Fruit fly (Drosophila melanogaster) whole organism, embryonic: ENCODE results near the gene Ir64a.

Experiments used
- Atf-2 ChIP-seq: fragments of 200-800 bp; sonication (Bioruptor generic); optimal IDR thresholded peaks from 2 replicates; lab custom pipeline; 2016; ENCODE audit warnings: missing biosample characterization, missing genetic modification characterization
- BEAF-32 ChIP-seq: fragments of 200-800 bp; sonication (Bioruptor generic); optimal IDR thresholded peaks from 3 replicates; lab custom pipeline; 2017; ENCODE audit warnings: missing biosample characterization, missing genetic modification characterization, mild to moderate bottlenecking, moderate library complexity, missing genetic modification reagents
- CG10321 ChIP-seq: fragments of 200-800 bp; sonication (Bioruptor generic); IDR thresholded peaks from 2 replicates; pipeline ENCODE4 v1.3.6; 2022; ENCODE audit warnings: missing biosample characterization, missing genetic modification characterization
- CG10543 ChIP-seq: fragments of 200-800 bp; sonication (Bioruptor generic); optimal IDR thresholded peaks from 3 replicates; lab custom pipeline; 2017; ENCODE audit warnings: missing biosample characterization, mild to moderate bottlenecking, missing genetic modification characterization, moderate library complexity
- CG11504 ChIP-seq: fragments of 200-800 bp; sonication (Bioruptor generic); optimal IDR thresholded peaks from 3 replicates; lab custom pipeline; 2019; ENCODE audit warnings: missing biosample characterization, mild to moderate bottlenecking, missing genetic modification characterization, moderate library complexity
- CG11560 ChIP-seq: fragments of 200-800 bp; sonication (Bioruptor generic); IDR thresholded peaks from 3 replicates; pipeline ENCODE4 v1.3.6; 2022; ENCODE audit warnings: missing biosample characterization, missing genetic modification characterization
- CG11696 ChIP-seq: fragments of 200-800 bp; sonication (Bioruptor generic); IDR thresholded peaks from 2 replicates; pipeline ENCODE4 v1.3.6; 2022; ENCODE audit warnings: missing biosample characterization, missing genetic modification characterization
- CG12219 ChIP-seq: fragments of 200-800 bp; sonication (Bioruptor generic); optimal IDR thresholded peaks from 3 replicates; lab custom pipeline; 2018; ENCODE audit warnings: missing biosample characterization, mild to moderate bottlenecking, missing genetic modification characterization
- CG14441 ChIP-seq: fragments of 200-800 bp; sonication (Bioruptor generic); IDR thresholded peaks from 2 replicates; pipeline ENCODE4 v1.3.6; 2022; ENCODE audit warnings: missing biosample characterization, missing genetic modification characterization
- CG15479 ChIP-seq: fragments of 200-800 bp; sonication (Bioruptor generic); optimal IDR thresholded peaks from 3 replicates; lab custom pipeline; 2019; ENCODE audit warnings: missing biosample characterization, mild to moderate bottlenecking, missing genetic modification characterization, moderate library complexity
- CG1647 ChIP-seq: fragments of 200-800 bp; sonication (Bioruptor generic); optimal IDR thresholded peaks from 3 replicates; lab custom pipeline; 2016; ENCODE audit warnings: missing biosample characterization, missing genetic modification characterization
- CG2116 ChIP-seq: fragments of 200-800 bp; sonication (Bioruptor generic); optimal IDR thresholded peaks from 3 replicates; lab custom pipeline; 2018; ENCODE audit warnings: missing biosample characterization, mild to moderate bottlenecking, missing genetic modification characterization
- CG2712 ChIP-seq: fragments of 200-800 bp; optimal IDR thresholded peaks from 3 replicates; lab custom pipeline; 2019; ENCODE audit warnings: missing biosample characterization, mild to moderate bottlenecking, missing genetic modification characterization, moderate library complexity
- CG31388 ChIP-seq: fragments of 200-800 bp; sonication (Bioruptor generic); optimal IDR thresholded peaks from 2 replicates; lab custom pipeline; 2016; ENCODE audit warnings: missing biosample characterization, missing genetic modification characterization
- CG32767 ChIP-seq: fragments of 200-800 bp; sonication (Bioruptor generic); IDR thresholded peaks from 2 replicates; pipeline ENCODE4 v1.3.6; 2022; ENCODE audit warnings: missing biosample characterization, missing genetic modification characterization
- CG3726 ChIP-seq: fragments of 200-800 bp; sonication (Bioruptor generic); IDR thresholded peaks from 3 replicates; pipeline ENCODE4, ENCODE4 v1.3.6; 2022; ENCODE audit warnings: missing biosample characterization, missing genetic modification characterization
- CG4424 ChIP-seq: fragments of 200-800 bp; sonication (Bioruptor generic); optimal IDR thresholded peaks from 3 replicates; lab custom pipeline; 2016; ENCODE audit warnings: missing biosample characterization, missing genetic modification characterization
- CG4820 ChIP-seq: fragments of 200-800 bp; sonication (Bioruptor generic); optimal IDR thresholded peaks from 3 replicates; lab custom pipeline; 2016; ENCODE audit warnings: missing biosample characterization, missing genetic modification characterization
- CG6813 ChIP-seq: fragments of 200-800 bp; sonication (Bioruptor generic); optimal IDR thresholded peaks from 2 replicates; lab custom pipeline; 2017; ENCODE audit warnings: missing biosample characterization, missing genetic modification characterization, mild to moderate bottlenecking, moderate library complexity, missing genetic modification reagents
- CG7556 ChIP-seq: fragments of 200-800 bp; sonication (Bioruptor generic); optimal IDR thresholded peaks from 2 replicates; lab custom pipeline; 2017; ENCODE audit warnings: missing biosample characterization, mild to moderate bottlenecking, missing genetic modification characterization
- CG8089 ChIP-seq: fragments of 200-800 bp; sonication (Bioruptor generic); optimal IDR thresholded peaks from 3 replicates; lab custom pipeline; 2016; ENCODE audit warnings: missing biosample characterization, missing genetic modification characterization
- CG8359 ChIP-seq: fragments of 200-800 bp; sonication (Bioruptor generic); optimal IDR thresholded peaks from 2 replicates; lab custom pipeline; 2017; ENCODE audit warnings: missing biosample characterization, mild to moderate bottlenecking, missing genetic modification characterization, borderline replicate concordance
- CG9797 ChIP-seq: fragments of 200-800 bp; sonication (Bioruptor generic); optimal IDR thresholded peaks from 3 replicates; lab custom pipeline; 2018; ENCODE audit warnings: missing biosample characterization, mild to moderate bottlenecking, missing genetic modification characterization
- CkIIα-i1 ChIP-seq: fragments of 200-800 bp; sonication (Bioruptor generic); IDR thresholded peaks from 2 replicates; pipeline ENCODE4 v1.3.6; 2022; ENCODE audit warnings: missing biosample characterization, missing genetic modification characterization
- Dfd ChIP-seq, 2 experiments: fragments of >200 bp; optimal IDR thresholded peaks; 2 replicates each; lab custom pipeline; 2017; ENCODE audit warnings: missing biosample characterization in 2 of 2, missing genetic modification characterization in 2 of 2
- Dip2 ChIP-seq: fragments of 200-800 bp; sonication (Bioruptor generic); IDR thresholded peaks from 2 replicates; pipeline ENCODE4 v1.3.6; 2022; ENCODE audit warnings: missing biosample characterization, missing genetic modification characterization
- MTF-1 ChIP-seq: fragments of 200-800 bp; sonication (Bioruptor generic); optimal IDR thresholded peaks from 2 replicates; lab custom pipeline; 2018; ENCODE audit warnings: missing biosample characterization, mild to moderate bottlenecking, missing genetic modification characterization, borderline replicate concordance
- Mes4 ChIP-seq: fragments of 200-800 bp; sonication (Bioruptor generic); optimal IDR thresholded peaks from 2 replicates; lab custom pipeline; 2016; ENCODE audit warnings: missing biosample characterization, missing genetic modification characterization
- Myb ChIP-seq: fragments of 200-800 bp; sonication (Bioruptor generic); optimal IDR thresholded peaks from 2 replicates; lab custom pipeline; 2016; ENCODE audit warnings: missing biosample characterization, missing genetic modification characterization
- NK7.1 ChIP-seq: fragments of 200-800 bp; sonication (Bioruptor generic); optimal IDR thresholded peaks from 3 replicates; lab custom pipeline; 2016; ENCODE audit warnings: missing biosample characterization, missing genetic modification characterization
- PHDP ChIP-seq: fragments of 200-800 bp; sonication (Bioruptor generic); optimal IDR thresholded peaks from 3 replicates; lab custom pipeline; 2018; ENCODE audit warnings: missing biosample characterization, mild to moderate bottlenecking, missing genetic modification characterization, moderate library complexity
- Side ChIP-seq: fragments of 200-800 bp; sonication (Bioruptor generic); optimal IDR thresholded peaks from 2 replicates; lab custom pipeline; 2016; ENCODE audit warnings: missing biosample characterization, missing genetic modification characterization
- YL-1 ChIP-seq: fragments of 200-800 bp; sonication (Bioruptor generic); optimal IDR thresholded peaks from 3 replicates; lab custom pipeline; 2017; ENCODE audit warnings: missing biosample characterization, mild to moderate bottlenecking, missing genetic modification characterization
- aop ChIP-seq: fragments of 200-800 bp; sonication (Bioruptor generic); IDR thresholded peaks from 2 replicates; pipeline ENCODE4 v1.3.6; 2022; ENCODE audit warnings: missing biosample characterization, missing genetic modification characterization
- cwo ChIP-seq: fragments of 200-800 bp; sonication (Bioruptor generic); optimal IDR thresholded peaks from 3 replicates; lab custom pipeline; 2017; ENCODE audit warnings: missing biosample characterization, missing genetic modification characterization, mild to moderate bottlenecking, moderate library complexity, missing genetic modification reagents
- ftz-f1 ChIP-seq: fragments of 200-800 bp; sonication (Bioruptor generic); optimal IDR thresholded peaks from 2 replicates; lab custom pipeline; 2016; ENCODE audit warnings: missing biosample characterization, missing genetic modification characterization
- gce ChIP-seq: fragments of 200-800 bp; sonication (Bioruptor generic); IDR thresholded peaks from 3 replicates; pipeline ENCODE4 v1.3.6; 2022; ENCODE audit warnings: missing biosample characterization, missing genetic modification characterization
- kni ChIP-seq: fragments of 200-800 bp; sonication (Bioruptor generic); optimal IDR thresholded peaks from 3 replicates; lab custom pipeline; 2017; ENCODE audit warnings: mild to moderate bottlenecking, missing biosample characterization, missing genetic modification reagents, missing genetic modification characterization
- lov ChIP-seq, 2 experiments: fragments of 200-800 bp in 1 of 2; fragments of >200 bp in 1 of 2; sonication (Bioruptor generic) in 1 of 2; IDR thresholded peaks in 1 of 2; optimal IDR thresholded peaks in 1 of 2; 2 replicates in 1 of 2; 3 replicates in 1 of 2; pipeline versions ENCODE4 v1.3.6 to Lab custom; 2017 to 2022; ENCODE audit warnings: missing biosample characterization in 1 of 2, missing genetic modification characterization in 1 of 2
- maf-S ChIP-seq: fragments of 200-800 bp; sonication (Bioruptor generic); optimal IDR thresholded peaks from 2 replicates; lab custom pipeline; 2016; ENCODE audit warnings: missing biosample characterization, missing genetic modification characterization
- mam ChIP-seq: fragments of 200-800 bp; sonication (Bioruptor generic); optimal IDR thresholded peaks from 3 replicates; lab custom pipeline; 2016; ENCODE audit warnings: missing biosample characterization, missing genetic modification characterization
- nerfin-2 ChIP-seq: fragments of 200-800 bp; sonication (Bioruptor generic); IDR thresholded peaks from 2 replicates; pipeline ENCODE4 v1.3.6; 2022; ENCODE audit warnings: missing biosample characterization, missing genetic modification characterization; ENCODE audit not compliant: partially characterized antibody
- pum ChIP-seq: fragments of 200-800 bp; sonication (Bioruptor generic); optimal IDR thresholded peaks from 2 replicates; lab custom pipeline; 2016; ENCODE audit warnings: missing biosample characterization, missing genetic modification characterization
- stwl ChIP-seq: fragments of 200-800 bp; sonication (Bioruptor generic); optimal IDR thresholded peaks from 3 replicates; lab custom pipeline; 2018; ENCODE audit warnings: missing biosample characterization, mild to moderate bottlenecking, missing genetic modification characterization, moderate library complexity
- tap ChIP-seq: fragments of 200-800 bp; optimal IDR thresholded peaks from 3 replicates; lab custom pipeline; 2019; ENCODE audit warnings: missing biosample characterization, mild to moderate bottlenecking, missing genetic modification characterization, moderate library complexity
- trh ChIP-seq: fragments of 200-800 bp; sonication (Bioruptor generic); optimal IDR thresholded peaks from 2 replicates; lab custom pipeline; 2016; ENCODE audit warnings: missing biosample characterization, missing genetic modification characterization
- unpg ChIP-seq: fragments of 200-800 bp; sonication (Bioruptor generic); optimal IDR thresholded peaks from 3 replicates; lab custom pipeline; 2018; ENCODE audit warnings: missing biosample characterization, mild to moderate bottlenecking, missing genetic modification characterization, moderate library complexity
- zen2 ChIP-seq: fragments of 200-800 bp; sonication (Bioruptor generic); IDR thresholded peaks from 3 replicates; pipeline ENCODE4 v1.3.6; 2022; ENCODE audit warnings: missing biosample characterization, missing genetic modification characterization; ENCODE audit not compliant: partially characterized antibody

Ir64a gene

dm6 chr3L:5355074-5355790, 27.4 kb downstream of the Ir64a start, which contains the start of gene CG46456 (continued):
- TF ChIP-seq MTF-1 (GFP tag; lab: Kevin White, UChicago) (peak; percentile 85), CG8359 (GFP tag; lab: Kevin White, UChicago) (peak; percentile 88), maf-S (GFP tag; lab: Kevin White, UChicago) (peak; percentile 47), zen2 (GFP tag; lab: Robert Waterston, UW) (no peak; the same call in 2 of the 3 replicates), CG10543 (GFP tag; lab: Kevin White, UChicago) (peak; percentile 97), CG1647 (GFP tag; lab: Kevin White, UChicago) (peak; percentile 42), aop (GFP tag; lab: Robert Waterston, UW) (no peak), CG15479 (peak; percentile 49), mam (GFP tag; lab: Kevin White, UChicago) (peak; percentile 57), CG32767 (peak; percentile 93), CG2116 (GFP tag; lab: Kevin White, UChicago) (peak; percentile 60), CG8089 (peak; percentile 31), CG4424 (GFP tag; lab: Kevin White, UChicago) (peak; percentile 94), PHDP (peak; percentile 98), CG10321 (GFP tag; lab: Robert Waterston, UW) (peak; percentile 60; the same call in 1 of the 2 replicates), Dfd (GFP tag; optimal IDR thresholded peaks at IDR 0.05; lab: Kevin White, UChicago) (no peak), pum (peak; percentile 37), Atf-2 (GFP tag; lab: Kevin White, UChicago) (peak; percentile 32), NK7.1 (GFP tag; lab: Kevin White, UChicago) (peak; percentile 40), BEAF-32 (GFP tag; lab: Kevin White, UChicago) (no peak), CG14441 (peak; percentile 89), unpg (GFP tag; lab: Kevin White, UChicago) (peak; percentile 98), lov (optimal IDR thresholded peaks at IDR 0.05; lab: Kevin White, UChicago) (no peak), lov (GFP tag; IDR thresholded peaks at IDR 0.05; lab: Robert Waterston, UW) (peak; percentile 83; the same call in 2 of the 3 replicates), gce (GFP tag; lab: Robert Waterston, UW) (peak; percentile 87), CG11696 (peak; percentile 92), kni (peak; percentile 63), nerfin-2 (GFP tag; lab: Robert Waterston, UW) (no peak; the same call in 1 of the 2 replicates), stwl (tag; lab: Kevin White, UChicago) (peak; percentile 57), CG12219 (peak; percentile 94), tap (tag; lab: Kevin White, UChicago) (peak; percentile 97), CG3726 (GFP tag; lab: Robert Waterston, UW) (peak; percentile 82; the same call in 1 of the 3 replicates), ftz-f1 (peak; percentile 44), CG11560 (tag; lab: Robert Waterston, UW) (peak; percentile 66; the same call in 2 of the 3 replicates), CG11504 (peak; percentile 95), CG7556 (GFP tag; lab: Kevin White, UChicago) (peak; percentile 97), cwo (GFP tag; lab: Kevin White, UChicago) (peak; percentile 93), Mes4 (GFP tag; lab: Kevin White, UChicago) (no peak), CkIIα-i1 (GFP tag; lab: Robert Waterston, UW) (no peak), CG6813 (GFP tag; lab: Kevin White, UChicago) (peak; percentile 95), Myb (GFP tag; lab: Kevin White, UChicago) (no peak), Side (GFP tag; lab: Kevin White, UChicago) (peak; percentile 64), YL-1 (GFP tag; lab: Kevin White, UChicago) (peak; percentile 69), CG9797 (GFP tag; lab: Kevin White, UChicago) (peak; percentile 41), trh (peak; percentile 33), CG31388 (GFP tag; lab: Kevin White, UChicago) (peak; percentile 4), CG2712 (tag; lab: Kevin White, UChicago) (peak; percentile 98), CG4820 (GFP tag; lab: Kevin White, UChicago) (peak; percentile 88), Dip2 (GFP tag; lab: Robert Waterston, UW) (no peak)
